Fruit fly (Drosophila melanogaster) S2 (cell line): ENCODE measurements around the gene Pgd.

Source experiments
- CG8478 ChIP-seq: fragments of >200 bp; optimal IDR thresholded peaks from 2 replicates; lab custom pipeline; 2018
- CTCF ChIP-seq, 2 experiments: fragments of >200 bp; optimal IDR thresholded peaks; 2 replicates each; lab custom pipeline; 2018

Gene Pgd

DNA sequence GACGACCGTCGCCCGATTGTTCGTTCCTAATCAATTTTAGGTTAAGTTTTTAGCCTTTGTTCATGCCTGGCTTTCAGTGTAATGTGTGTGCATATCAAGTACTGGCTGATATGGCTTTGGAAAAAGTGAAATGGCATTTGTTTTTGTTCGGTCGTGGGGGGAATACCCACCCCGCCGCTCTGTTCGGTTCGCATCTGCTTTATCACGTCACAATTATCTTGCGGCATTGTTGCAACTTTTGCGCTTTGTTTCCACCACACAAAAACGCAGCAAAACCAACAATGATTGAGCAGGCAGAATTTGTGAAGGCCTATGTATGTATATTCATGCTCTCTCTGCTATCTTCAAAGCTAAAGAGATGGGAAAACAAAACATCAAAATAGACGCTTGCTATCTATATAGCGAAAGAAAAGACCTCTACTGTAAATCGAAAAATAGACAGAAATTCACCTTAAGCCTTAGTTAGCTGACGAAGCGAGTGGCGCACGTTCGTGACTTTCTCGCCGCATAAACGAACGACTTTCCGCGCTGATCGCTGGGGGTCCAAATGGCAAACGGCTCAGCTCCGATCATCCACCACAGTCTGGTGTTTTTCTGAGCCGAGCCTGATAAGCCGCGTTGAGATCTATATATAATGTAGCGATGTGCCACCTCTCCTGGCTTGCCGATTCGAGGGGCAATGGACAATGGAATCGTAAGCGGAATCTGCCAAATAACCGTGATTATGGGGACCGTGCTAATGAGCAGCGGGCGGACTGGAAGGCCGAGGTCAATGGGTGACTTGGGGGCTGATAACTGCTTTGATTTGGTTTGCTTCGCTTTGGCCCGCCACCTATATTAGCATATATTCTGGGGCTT, 52.7 kb downstream of the Pgd start:
- TF ChIP-seq CTCF (optimal IDR thresholded peaks at IDR 0.05; lab: Kevin White, UChicago) (no peak), CG8478 (lab: Kevin White, UChicago) (no peak)
